Worm (Caenorhabditis elegans) whole organism, L4 larva: Measurements from ENCODE around the gene C33D9.6.

Experiments
- ama-1 ChIP-seq: fragments of 150-350 bp; optimal IDR thresholded peaks from 2 replicates; lab custom pipeline; 2014; ENCODE audit warnings: inconsistent platforms, mixed read lengths
- arid-1 ChIP-seq: fragments of 200-800 bp; sonication (Bioruptor generic); conservative IDR thresholded peaks from 2 replicates; pipeline ENCODE4 v1.3.6; 2022; ENCODE audit warnings: missing genetic modification reagents, missing genetic modification characterization, missing compliant biosample characterization
- ceh-28 ChIP-seq: fragments of 150-350 bp; optimal IDR thresholded peaks from 2 replicates; lab custom pipeline; 2014; ENCODE audit warnings: missing biosample characterization, missing genetic modification reagents, missing genetic modification characterization
- ceh-82 ChIP-seq: sonication (generic microtip); optimal IDR thresholded peaks from 2 replicates; lab custom pipeline; 2017; ENCODE audit warnings: missing biosample characterization, missing genetic modification characterization
- daf-12 ChIP-seq: fragments of 150-350 bp; optimal IDR thresholded peaks from 2 replicates; lab custom pipeline; 2014; ENCODE audit warnings: missing biosample characterization, missing genetic modification reagents, missing genetic modification characterization
- jun-1 ChIP-seq: fragments of 150-350 bp; optimal IDR thresholded peaks from 2 replicates; lab custom pipeline; 2014; ENCODE audit warnings: missing biosample characterization, missing genetic modification reagents, missing genetic modification characterization
- lin-1 ChIP-seq: fragments of 200-800 bp; sonication (Bioruptor generic); IDR thresholded peaks from 2 replicates; pipeline ENCODE4 v1.3.6; 2022; ENCODE audit warnings: missing genetic modification reagents, missing genetic modification characterization, missing compliant biosample characterization
- nhr-11 ChIP-seq: fragments of 150-350 bp; optimal IDR thresholded peaks from 2 replicates; lab custom pipeline; 2014; ENCODE audit warnings: missing biosample characterization, missing genetic modification characterization
- nhr-25 ChIP-seq: sonication (generic microtip); optimal IDR thresholded peaks from 2 replicates; lab custom pipeline; 2017; ENCODE audit warnings: missing genetic modification characterization, mild to moderate bottlenecking, missing compliant biosample characterization, antibody characterized with exemption, moderate library complexity, borderline replicate concordance; ENCODE audit not compliant: insufficient read depth
- nhr-76 ChIP-seq: fragments of 150-350 bp; optimal IDR thresholded peaks from 2 replicates; lab custom pipeline; 2014; ENCODE audit warnings: missing biosample characterization, missing genetic modification characterization
- skn-1 ChIP-seq: fragments of 150-350 bp; optimal IDR thresholded peaks from 2 replicates; lab custom pipeline; 2014; ENCODE audit warnings: missing biosample characterization, missing genetic modification characterization
- snpc-4 ChIP-seq: fragments of 150-350 bp; optimal IDR thresholded peaks from 2 replicates; lab custom pipeline; 2014; ENCODE audit warnings: missing biosample characterization, missing genetic modification characterization
- tra-1 ChIP-seq: fragments of 200-800 bp; sonication (Bioruptor generic); IDR thresholded peaks from 2 replicates; pipeline ENCODE4 v1.3.6; 2022; ENCODE audit warnings: missing genetic modification reagents, missing genetic modification characterization, missing compliant biosample characterization
- unc-130 ChIP-seq: sonication (generic microtip); optimal IDR thresholded peaks from 2 replicates; lab custom pipeline; 2016; ENCODE audit warnings: missing genetic modification reagents, missing genetic modification characterization, missing compliant biosample characterization

DNA sequence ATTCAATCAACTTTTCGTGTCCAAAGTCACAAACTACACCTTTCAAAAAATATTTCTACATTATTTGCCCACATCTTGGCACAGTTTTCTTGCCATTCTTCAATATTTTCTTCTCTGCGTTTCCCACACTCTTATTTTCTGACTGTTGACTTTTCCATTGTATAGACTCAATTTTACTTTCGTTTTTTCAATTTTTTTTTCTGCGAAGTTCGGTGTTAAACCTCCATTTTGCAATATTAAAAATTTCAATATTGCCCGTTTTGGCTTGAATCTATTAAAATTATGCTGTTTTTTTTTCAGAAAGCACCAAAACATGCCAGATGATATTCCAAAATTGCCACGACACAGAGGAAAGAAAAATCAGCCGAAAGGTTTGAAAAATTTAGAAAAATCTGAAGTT is 13.4 kb downstream of the C33D9.6 start, which contains the start of gene cdc-50.B:
- no peak for TF ChIP-seq jun-1 (tag; lab: Kevin White, UChicago)
- no peak for TF ChIP-seq skn-1
- TF ChIP-seq nhr-11 (tag; lab: Kevin White, UChicago), result no peak
- no peak for TF ChIP-seq ceh-82
- TF ChIP-seq lin-1 (GFP tag; lab: Robert Waterston, UW), result no peak
- no peak for TF ChIP-seq nhr-76 (tag; lab: Kevin White, UChicago)
- no peak for TF ChIP-seq unc-130 (GFP tag; lab: Kevin White, UChicago)
- no peak for TF ChIP-seq nhr-25 (tag; lab: Kevin White, UChicago)
- TF ChIP-seq snpc-4 (tag; lab: Kevin White, UChicago), result no peak
- no peak for TF ChIP-seq ceh-28
- no peak for TF ChIP-seq ama-1 (lab: Kevin White, UChicago)
- no peak for TF ChIP-seq daf-12 (tag; lab: Kevin White, UChicago)
- no peak for TF ChIP-seq arid-1 (GFP tag; lab: Robert Waterston, UW)
- TF ChIP-seq tra-1, result no peak
